Worm (Caenorhabditis elegans) whole organism, early embryonic: ENCODE data around the gene C50F4.6.

Source experiments
- tbx-11 ChIP-seq: fragments of 200-800 bp; sonication (Bioruptor generic); IDR thresholded peaks from 2 replicates; pipeline ENCODE4 v1.3.6; 2022; ENCODE audit warnings: missing genetic modification characterization, missing compliant biosample characterization
- tbx-37 ChIP-seq: fragments of 200-800 bp; sonication (Bioruptor generic); conservative IDR thresholded peaks from 2 replicates; pipeline ENCODE4 v1.3.6; 2022; ENCODE audit warnings: missing genetic modification reagents, missing genetic modification characterization, missing compliant biosample characterization

DNA sequence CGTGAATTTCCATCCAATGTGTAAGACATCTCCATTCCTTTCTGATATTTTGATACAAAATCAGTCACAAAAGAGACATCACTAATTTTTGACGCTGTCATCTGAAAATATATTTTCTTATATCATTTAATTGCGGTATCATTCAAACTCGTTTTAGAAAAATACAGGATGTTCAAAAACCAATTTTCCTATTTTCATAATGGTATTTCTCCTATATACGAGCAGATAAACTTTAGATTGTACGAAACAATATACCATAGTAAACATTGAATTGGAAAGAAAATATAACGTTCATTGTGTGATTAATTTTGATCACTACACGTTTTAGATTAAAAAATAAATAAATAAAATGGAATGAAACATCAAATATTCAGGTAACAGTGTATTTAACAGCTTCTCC is 4.4 kb upstream of the C50F4.6 start, which contains the start of gene C50F4.16:
- no peak for TF ChIP-seq tbx-37 (GFP tag; lab: Robert Waterston, UW)
- no peak for TF ChIP-seq tbx-11 (GFP tag; lab: Robert Waterston, UW)
